Worm (Caenorhabditis elegans) whole organism, young adult: ENCODE measurements around the gene col-180.

ENCODE experiments used
- C17E4.6 ChIP-seq: fragments of 200-800 bp; sonication (Bioruptor generic); IDR thresholded peaks from 2 replicates; pipeline ENCODE4 v1.3.6; 2022; ENCODE audit warnings: missing genetic modification reagents, missing genetic modification characterization, missing compliant biosample characterization
- F33H1.4 ChIP-seq: fragments of 200-800 bp; sonication (Bioruptor generic); IDR thresholded peaks from 2 replicates; pipeline ENCODE4 v1.3.6; 2022; ENCODE audit warnings: missing genetic modification reagents, missing genetic modification characterization, missing compliant biosample characterization
- F37B4.10 ChIP-seq: fragments of 200-800 bp; sonication (Bioruptor generic); IDR thresholded peaks from 2 replicates; pipeline ENCODE4 v1.3.6; 2022; ENCODE audit warnings: missing genetic modification characterization, missing compliant biosample characterization
- F52B5.7 ChIP-seq: sonication (generic microtip); optimal IDR thresholded peaks from 2 replicates; lab custom pipeline; 2016; ENCODE audit warnings: mild to moderate bottlenecking, missing genetic modification characterization, missing compliant biosample characterization
- F57A8.1 ChIP-seq: fragments of 200-800 bp; sonication (Bioruptor generic); optimal IDR thresholded peaks from 2 replicates; lab custom pipeline; 2018; ENCODE audit warnings: mild to moderate bottlenecking, missing genetic modification characterization, moderate library complexity, missing compliant biosample characterization
- Y95B8A.8 ChIP-seq: fragments of 200-800 bp; sonication (Bioruptor generic); IDR thresholded peaks from 2 replicates; pipeline ENCODE4 v1.3.6; 2022; ENCODE audit warnings: missing genetic modification reagents, missing genetic modification characterization, missing compliant biosample characterization
- ZK185.1 ChIP-seq: sonication (generic microtip); optimal IDR thresholded peaks from 2 replicates; lab custom pipeline; 2016; ENCODE audit warnings: mild to moderate bottlenecking, missing genetic modification characterization, missing compliant biosample characterization; ENCODE audit not compliant: poor library complexity, severe bottlenecking
- ccch-3 ChIP-seq: fragments of 200-800 bp; sonication (Bioruptor generic); optimal IDR thresholded peaks from 2 replicates; lab custom pipeline; 2018; ENCODE audit warnings: mild to moderate bottlenecking, missing genetic modification characterization, missing compliant biosample characterization
- ceh-91 ChIP-seq: fragments of 200-800 bp; sonication (Bioruptor generic); IDR thresholded peaks from 2 replicates; pipeline ENCODE4 v1.3.6; 2022; ENCODE audit warnings: missing genetic modification reagents, missing genetic modification characterization, missing compliant biosample characterization
- egrh-3 ChIP-seq: fragments of 200-800 bp; sonication (Bioruptor generic); IDR thresholded peaks from 2 replicates; pipeline ENCODE4 v1.3.6; 2022; ENCODE audit warnings: missing genetic modification reagents, missing genetic modification characterization, missing compliant biosample characterization
- ekl-4 ChIP-seq: fragments of 200-800 bp; sonication (Bioruptor generic); IDR thresholded peaks from 2 replicates; pipeline ENCODE4 v1.3.6; 2022; ENCODE audit warnings: missing genetic modification reagents, missing genetic modification characterization, missing compliant biosample characterization
- hmg-1.2 ChIP-seq: fragments of 200-800 bp; sonication (Bioruptor generic); IDR thresholded peaks from 2 replicates; pipeline ENCODE4 v1.3.6; 2022; ENCODE audit warnings: missing genetic modification reagents, missing genetic modification characterization, missing compliant biosample characterization
- hsf-1 ChIP-seq: fragments of 200-800 bp; sonication (Bioruptor generic); IDR thresholded peaks from 2 replicates; pipeline ENCODE4 v1.3.6; 2022; ENCODE audit warnings: missing genetic modification reagents, missing genetic modification characterization, missing compliant biosample characterization
- let-607 ChIP-seq, 2 experiments: fragments of 200-800 bp in 1 of 2; sonication (Bioruptor generic) in 1 of 2; sonication (generic microtip) in 1 of 2; optimal IDR thresholded peaks; 2 replicates each; lab custom pipeline; 2016 to 2018; ENCODE audit warnings: mild to moderate bottlenecking in 2 of 2, missing compliant biosample characterization in 2 of 2, missing genetic modification characterization in 2 of 2, moderate library complexity in 2 of 2, missing genotype in 1 of 2
- lin-26 ChIP-seq: fragments of 200-800 bp; sonication (Bioruptor generic); IDR thresholded peaks from 2 replicates; pipeline ENCODE4 v1.3.6; 2022; ENCODE audit warnings: missing genetic modification reagents, missing genetic modification characterization, missing compliant biosample characterization
- lsy-27 ChIP-seq: sonication (generic microtip); optimal IDR thresholded peaks from 2 replicates; lab custom pipeline; 2017; ENCODE audit warnings: missing genetic modification characterization, mild to moderate bottlenecking, missing compliant biosample characterization, antibody characterized with exemption, missing genotype, borderline replicate concordance; ENCODE audit not compliant: insufficient read depth
- madf-3 ChIP-seq: fragments of 200-800 bp; sonication (Bioruptor generic); IDR thresholded peaks from 2 replicates; pipeline ENCODE4 v1.3.6; 2022; ENCODE audit warnings: missing genetic modification reagents, missing genetic modification characterization, missing compliant biosample characterization
- madf-8 ChIP-seq: fragments of 200-800 bp; sonication (Bioruptor generic); conservative IDR thresholded peaks from 2 replicates; pipeline ENCODE4 v1.3.6; 2022; ENCODE audit warnings: missing genetic modification reagents, missing genetic modification characterization, missing compliant biosample characterization
- mel-28 ChIP-seq: sonication (generic microtip); optimal IDR thresholded peaks from 2 replicates; lab custom pipeline; 2016; ENCODE audit warnings: borderline replicate concordance, mild to moderate bottlenecking, missing genetic modification characterization, missing compliant biosample characterization
- nfya-2 ChIP-seq: fragments of 200-800 bp; sonication (Bioruptor generic); IDR thresholded peaks from 2 replicates; pipeline ENCODE4 v1.3.6; 2022; ENCODE audit warnings: missing genetic modification reagents, missing genetic modification characterization, missing compliant biosample characterization
- nfyb-1 ChIP-seq: fragments of 200-800 bp; sonication (Bioruptor generic); IDR thresholded peaks from 2 replicates; pipeline ENCODE4 v1.3.6; 2022; ENCODE audit warnings: missing genetic modification reagents, missing genetic modification characterization, missing compliant biosample characterization
- nhr-179 ChIP-seq: sonication (generic microtip); optimal IDR thresholded peaks from 2 replicates; lab custom pipeline; 2016; ENCODE audit warnings: mild to moderate bottlenecking, missing genetic modification characterization, missing compliant biosample characterization
- nhr-27 ChIP-seq: fragments of 200-800 bp; sonication (Bioruptor generic); optimal IDR thresholded peaks from 2 replicates; lab custom pipeline; 2018; ENCODE audit warnings: mild to moderate bottlenecking, missing genetic modification characterization, moderate library complexity, missing compliant biosample characterization
- nhr-80 ChIP-seq: sonication (generic microtip); optimal IDR thresholded peaks from 2 replicates; lab custom pipeline; 2016; ENCODE audit warnings: missing genetic modification characterization, missing compliant biosample characterization
- rcor-1 ChIP-seq: fragments of 200-800 bp; sonication (Bioruptor generic); IDR thresholded peaks from 2 replicates; pipeline ENCODE4 v1.3.6; 2022; ENCODE audit warnings: missing genetic modification reagents, missing genetic modification characterization, missing compliant biosample characterization
- snpc-1.3 ChIP-seq: sonication (generic microtip); optimal IDR thresholded peaks from 2 replicates; lab custom pipeline; 2017; ENCODE audit warnings: missing genetic modification characterization, mild to moderate bottlenecking, missing compliant biosample characterization, antibody characterized with exemption, moderate library complexity, missing genotype, missing genetic modification reagents; ENCODE audit not compliant: insufficient read depth
- snpc-4 ChIP-seq, 5 experiments: fragments of 150-350 bp in 1 of 5; sonication (generic microtip) in 4 of 5; optimal IDR thresholded peaks; 2 replicates each; lab custom pipeline; 2014 to 2018; ENCODE audit warnings: missing genetic modification characterization in 5 of 5, missing biosample characterization in 3 of 5, antibody characterized with exemption in 2 of 5, mild to moderate bottlenecking in 2 of 5, missing compliant biosample characterization in 2 of 5, missing genotype in 2 of 5, moderate library complexity in 2 of 5, missing genetic modification reagents in 1 of 5
- tbp1 ChIP-seq: fragments of 200-800 bp; sonication (Bioruptor generic); optimal IDR thresholded peaks from 2 replicates; lab custom pipeline; 2018; ENCODE audit warnings: mild to moderate bottlenecking, missing genetic modification characterization, missing compliant biosample characterization
- tlf-1 ChIP-seq: fragments of 200-800 bp; sonication (Bioruptor generic); optimal IDR thresholded peaks from 2 replicates; lab custom pipeline; 2018; ENCODE audit warnings: mild to moderate bottlenecking, missing genetic modification characterization, missing compliant biosample characterization
- ztf-22 ChIP-seq: fragments of 200-800 bp; sonication (Bioruptor generic); optimal IDR thresholded peaks from 2 replicates; lab custom pipeline; 2018; ENCODE audit warnings: mild to moderate bottlenecking, missing genetic modification characterization, moderate library complexity, missing compliant biosample characterization

col-180 gene

DNA sequence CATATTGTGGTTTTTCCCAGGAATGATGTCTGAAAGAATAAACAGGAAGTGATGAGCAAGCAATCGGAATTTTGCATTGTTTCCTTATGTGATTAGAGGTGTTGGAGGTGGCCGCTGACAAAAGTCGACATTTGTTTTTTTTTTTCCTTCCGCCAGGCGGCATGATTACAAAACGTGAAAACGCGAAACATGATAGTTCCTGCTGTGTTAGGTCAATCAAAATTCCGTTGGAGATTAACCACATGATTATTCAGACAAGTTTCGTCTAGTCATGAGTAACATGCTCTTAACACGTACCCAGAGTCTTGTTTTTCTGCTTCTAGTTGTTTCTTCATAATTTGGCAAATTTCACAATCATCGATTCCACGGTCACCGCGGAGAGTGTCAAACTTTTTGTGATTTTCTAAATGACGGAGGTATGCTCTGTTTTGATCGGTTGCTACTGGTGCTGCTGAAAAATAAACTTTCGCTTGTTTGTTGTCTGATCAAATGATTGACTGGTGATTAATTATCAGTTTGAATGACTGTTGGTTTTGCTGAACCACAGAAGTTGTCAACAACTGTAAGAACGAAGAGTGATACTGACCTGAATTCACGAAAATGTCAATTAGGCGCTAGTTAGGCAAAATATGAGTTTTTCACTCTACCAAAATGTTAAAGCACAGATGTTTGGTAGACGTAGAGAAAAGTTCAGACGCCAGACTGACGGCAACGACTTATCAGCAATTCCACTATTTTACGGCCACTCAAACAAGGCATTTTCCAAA, 32.7 kb downstream of the col-180 start (continued):
- TF ChIP-seq mel-28 (tag; lab: Kevin White, UChicago) (no peak), lin-26 (GFP tag; lab: Robert Waterston, UW) (no peak), let-607 (tag; optimal IDR thresholded peaks at IDR 0.05; lab: Kevin White, UChicago) (peak; percentile 30 to 48), madf-8 (no peak)

DNA sequence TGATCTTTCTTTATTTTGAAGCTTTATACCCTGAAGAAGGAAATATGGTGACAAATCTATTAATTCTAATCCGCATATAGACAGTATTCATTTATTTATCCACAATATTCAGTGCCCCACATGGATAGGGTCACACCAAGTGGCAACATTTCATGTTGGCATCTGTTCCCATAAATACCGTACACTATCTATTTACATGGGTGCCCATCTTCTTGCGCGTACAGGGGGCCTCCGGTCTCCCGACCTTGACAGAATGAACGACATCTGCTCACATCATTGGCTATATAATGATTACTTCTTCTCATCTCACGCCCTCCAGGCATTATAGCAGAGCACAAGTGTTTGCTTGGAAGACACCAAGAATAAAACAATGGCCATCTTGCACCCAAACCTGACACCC, 36.5 kb downstream of the col-180 start:
- TF ChIP-seq lsy-27 (tag; lab: Kevin White, UChicago) (no peak), snpc-1.3 (tag; lab: Kevin White, UChicago) (no peak), F33H1.4 (no peak), snpc-4 (GFP tag; optimal IDR thresholded peaks at IDR 0.05; lab: Kevin White, UChicago) (no peak), snpc-4 (tag; optimal IDR thresholded peaks at IDR 0.05; lab: Kevin White, UChicago) (no peak), ccch-3 (GFP tag; lab: Kevin White, UChicago) (no peak), rcor-1 (GFP tag; lab: Robert Waterston, UW) (no peak), nhr-80 (tag; lab: Kevin White, UChicago) (no peak), lin-26 (GFP tag; lab: Robert Waterston, UW) (no peak), Y95B8A.8 (no peak), ZK185.1 (tag; lab: Kevin White, UChicago) (no peak), madf-3 (no peak), nfya-2 (GFP tag; lab: Robert Waterston, UW) (no peak), F37B4.10 (GFP tag; lab: Robert Waterston, UW) (no peak), C17E4.6 (GFP tag; lab: Robert Waterston, UW) (no peak), tlf-1 (no peak), hsf-1 (GFP tag; lab: Robert Waterston, UW) (no peak), nhr-179 (tag; lab: Kevin White, UChicago) (no peak), ztf-22 (no peak), tbp1 (GFP tag; lab: Kevin White, UChicago) (no peak), ekl-4 (no peak)

DNA sequence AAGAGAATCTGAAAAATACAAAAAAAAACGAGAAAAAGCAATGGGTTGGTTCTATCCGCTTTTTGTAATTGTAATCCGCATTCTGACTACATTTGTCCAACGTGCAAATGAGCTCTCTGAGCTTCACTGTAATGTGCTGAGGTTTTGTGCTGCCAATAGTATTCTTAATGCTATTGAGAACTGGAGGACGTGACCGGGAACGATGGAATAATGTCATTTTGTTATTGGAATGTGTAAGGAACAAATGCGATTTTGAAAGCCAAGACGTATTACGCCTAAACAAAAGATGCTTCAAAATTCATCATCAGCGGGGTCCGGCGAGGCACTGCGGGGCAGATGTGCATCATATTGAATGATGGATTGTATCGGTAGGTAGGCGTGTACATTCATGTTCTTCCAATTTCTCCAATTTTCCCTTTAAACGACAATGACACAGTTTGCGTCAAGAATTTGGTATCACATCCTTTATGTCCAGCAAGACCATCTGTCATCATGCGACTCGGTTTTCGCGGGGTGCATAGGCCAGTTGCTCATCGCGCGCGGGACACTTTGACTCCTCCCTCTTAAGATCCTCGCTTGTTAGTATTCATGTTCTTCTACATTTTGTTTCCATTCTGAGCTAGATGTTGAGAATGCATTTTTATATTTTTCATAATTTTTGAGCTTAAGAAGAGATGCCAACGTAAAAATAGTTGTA, 38.9 kb downstream of the col-180 start:
- TF ChIP-seq F57A8.1 (GFP tag; lab: Kevin White, UChicago) (no peak), ceh-91 (no peak), F52B5.7 (no peak), egrh-3 (GFP tag; lab: Robert Waterston, UW) (no peak)

DNA sequence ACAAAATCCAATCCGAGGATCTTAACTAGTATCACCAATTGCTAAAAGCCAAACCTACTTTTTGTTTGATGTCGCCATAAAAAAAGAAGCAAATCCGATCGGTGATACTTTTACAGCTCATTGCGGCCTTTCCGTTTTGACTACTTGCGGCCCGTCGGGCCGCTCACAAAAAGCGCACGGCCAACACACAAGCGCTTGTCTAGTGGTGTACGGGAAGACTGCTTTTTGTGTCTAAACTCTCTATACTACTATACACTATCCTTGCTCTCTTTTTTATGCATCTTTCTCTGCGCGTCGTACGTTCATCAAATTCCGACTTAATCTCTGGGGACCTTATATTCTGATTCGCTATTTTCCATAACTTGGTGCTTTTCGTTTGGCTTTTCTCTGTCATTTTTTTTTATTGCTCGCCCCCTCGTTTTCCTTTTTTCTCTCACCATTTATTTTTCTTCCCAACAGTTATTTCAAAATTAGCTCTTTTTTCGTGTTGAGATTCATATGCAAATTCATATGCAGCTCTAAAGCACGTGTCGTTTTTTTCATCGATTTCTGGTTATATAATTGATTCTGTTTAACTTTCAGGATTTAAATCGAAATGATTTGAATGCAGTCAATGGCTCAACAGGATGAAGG, 45.4 kb downstream of the col-180 start, which contains the start of gene noca-2:
TSS of gene noca-2 (plus strand) at position 583 of the 633 bp plus-strand sequence.
- TF ChIP-seq hmg-1.2 (GFP tag; lab: Robert Waterston, UW) = peak; percentile 73; the same call in 1 of the 2 replicates
- no peak for TF ChIP-seq nhr-27
- 0 out of 2 replicates have a peak, but pooled peaks have one; percentile 49 for TF ChIP-seq nfyb-1 (GFP tag; lab: Robert Waterston, UW)
